Fruit fly (Drosophila melanogaster): ENCODE measurements around the gene CG4661.

CG4661 gene

DNA sequence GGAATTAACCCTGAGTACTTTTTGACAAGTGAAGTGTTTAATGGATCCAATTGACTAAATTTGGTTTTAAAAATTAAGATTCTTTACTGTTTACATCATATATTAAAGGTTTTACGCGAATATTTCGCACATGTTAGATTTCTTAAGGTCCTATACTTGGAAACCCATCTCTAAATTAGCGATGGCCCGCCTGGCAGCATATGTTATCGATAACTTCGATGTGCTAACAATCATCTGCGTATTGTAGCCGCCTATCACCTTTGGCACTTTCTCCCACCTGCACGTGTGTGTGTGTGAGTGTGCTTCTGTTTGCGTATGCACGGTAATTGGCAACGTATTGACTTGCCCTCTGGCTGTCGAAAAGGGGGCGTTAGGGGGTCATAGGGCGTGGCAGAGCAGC is 36.0 kb downstream of the CG4661 start:
- TF ChIP-seq Sin3A (optimal IDR thresholded peaks at IDR 0.05) (no peak), Myc (optimal IDR thresholded peaks at IDR 0.05) (no peak), h (optimal IDR thresholded peaks at IDR 0.05) (no peak), psq (optimal IDR thresholded peaks at IDR 0.05) (no peak), ttk (optimal IDR thresholded peaks at IDR 0.05) (no peak), insv (optimal IDR thresholded peaks at IDR 0.05) (no peak)
